Worm (Caenorhabditis elegans): Measurements from ENCODE around the gene T06C12.11.

DNA sequence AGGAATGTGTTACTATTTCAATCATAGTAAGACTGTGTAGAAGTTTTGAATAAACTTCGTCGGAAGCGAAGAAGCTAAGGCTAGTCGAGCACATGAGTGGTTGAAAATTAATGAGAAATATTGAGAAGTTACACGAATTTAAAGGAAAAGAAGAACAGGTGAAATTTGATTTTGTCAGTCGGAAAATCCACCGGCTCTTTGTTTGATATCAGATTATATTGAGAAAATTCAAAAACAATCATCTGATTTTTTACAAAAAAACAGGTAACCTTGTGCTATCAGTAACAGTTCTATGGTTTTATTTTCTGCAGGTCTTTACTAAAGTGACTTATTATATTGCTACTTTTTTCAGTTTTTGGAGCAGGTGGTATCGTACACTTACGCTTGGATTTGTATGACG lies 34.5 kb upstream of the T06C12.11 start, which contains the start of gene srh-148:
- no peak for TF ChIP-seq nhr-237 (tag; optimal IDR thresholded peaks at IDR 0.05)
- no peak for TF ChIP-seq elt-1 (tag; optimal IDR thresholded peaks at IDR 0.05; ENCODE audit: borderline replicate concordance, insufficient read depth)
- TF ChIP-seq pha-4 (tag; optimal IDR thresholded peaks at IDR 0.05), result no peak
- TF ChIP-seq lsy-2 (tag; optimal IDR thresholded peaks at IDR 0.05), result no peak
- no peak for TF ChIP-seq unc-39 (tag; optimal IDR thresholded peaks at IDR 0.05)
- no peak for TF ChIP-seq elt-3 (tag; optimal IDR thresholded peaks at IDR 0.05)
- TF ChIP-seq nhr-76 (tag; optimal IDR thresholded peaks at IDR 0.05), result no peak
- TF ChIP-seq lin-32 (GFP tag; optimal IDR thresholded peaks at IDR 0.05), result no peak
